2 fruit fly cellular contexts compared by ENCODE assay signal in genomic region chr3R:8957739-8958138, dm6.
TF ChIP-seq lines count a peak whose summit lies in the region.

No protein-coding gene starts in this region.

TF ChIP-seq in whole organism, embryonic, 481 proteins besides CTCF, POLR2A, EP300 and RAD21 (continued from another document):
- TF ChIP-seq CG6683 (GFP tag; optimal IDR thresholded peaks at IDR 0.05; lab: Kevin White, UChicago): no peak

TF ChIP-seq in whole organism, prepupa, 60 proteins besides CTCF, POLR2A, EP300 and RAD21 (continued from another document):
- TF ChIP-seq CG6854 (GFP tag; optimal IDR thresholded peaks at IDR 0.05; lab: Kevin White, UChicago): no peak
- TF ChIP-seq cyc (GFP tag; optimal IDR thresholded peaks at IDR 0.05; lab: Kevin White, UChicago): peak; percentile 38
- peak; percentile 34 for TF ChIP-seq Met (GFP tag; optimal IDR thresholded peaks at IDR 0.05; lab: Kevin White, UChicago)
- no peak for TF ChIP-seq achi (GFP tag; optimal IDR thresholded peaks at IDR 0.05; lab: Kevin White, UChicago)
- TF ChIP-seq pdm3 (GFP tag; optimal IDR thresholded peaks at IDR 0.05; lab: Kevin White, UChicago): peak; percentile 30
- TF ChIP-seq CG11902 (GFP tag; optimal IDR thresholded peaks at IDR 0.05; lab: Kevin White, UChicago): no peak
- TF ChIP-seq fd59A (GFP tag; optimal IDR thresholded peaks at IDR 0.05; lab: Kevin White, UChicago): no peak
- peak; percentile 28 for TF ChIP-seq esn (GFP tag; optimal IDR thresholded peaks at IDR 0.05; lab: Kevin White, UChicago)
- TF ChIP-seq dsx (GFP tag; optimal IDR thresholded peaks at IDR 0.05; lab: Kevin White, UChicago; ENCODE audit: poor library complexity, severe bottlenecking): peak; percentile 75
- TF ChIP-seq svp (GFP tag; lab: Kevin White, UChicago): peak; percentile 83
- TF ChIP-seq fd85E (GFP tag; optimal IDR thresholded peaks at IDR 0.05; lab: Kevin White, UChicago): no peak
- TF ChIP-seq dac (GFP tag; optimal IDR thresholded peaks at IDR 0.05; lab: Kevin White, UChicago): no peak
- TF ChIP-seq CG8119 (GFP tag; IDR thresholded peaks at IDR 0.05; lab: Robert Waterston, UW): no peak
- TF ChIP-seq spab (GFP tag; optimal IDR thresholded peaks at IDR 0.05; lab: Kevin White, UChicago): no peak
- TF ChIP-seq CG11294 (GFP tag; IDR thresholded peaks at IDR 0.05; lab: Robert Waterston, UW): no peak
- no peak for TF ChIP-seq net (GFP tag; optimal IDR thresholded peaks at IDR 0.05; lab: Kevin White, UChicago)
- no peak; the same call in 2 of the 3 replicates for TF ChIP-seq eg (GFP tag; IDR thresholded peaks at IDR 0.05; lab: Robert Waterston, UW)
- no peak for TF ChIP-seq CG6792 (GFP tag; optimal IDR thresholded peaks at IDR 0.05; lab: Kevin White, UChicago)
- TF ChIP-seq CG11762 (GFP tag; optimal IDR thresholded peaks at IDR 0.05; lab: Kevin White, UChicago; ENCODE audit: insufficient read depth): no peak
- TF ChIP-seq CG8319 (GFP tag; optimal IDR thresholded peaks at IDR 0.05; lab: Kevin White, UChicago): no peak
- TF ChIP-seq Hr38 (GFP tag; optimal IDR thresholded peaks at IDR 0.05; lab: Kevin White, UChicago): no peak
- TF ChIP-seq CG3919 (GFP tag; optimal IDR thresholded peaks at IDR 0.05; lab: Kevin White, UChicago): peak; percentile 3
- TF ChIP-seq CG7368 (GFP tag; optimal IDR thresholded peaks at IDR 0.05; lab: Kevin White, UChicago): no peak
- TF ChIP-seq CG16779 (tag; optimal IDR thresholded peaks at IDR 0.05; lab: Kevin White, UChicago): no peak
- TF ChIP-seq fkh (GFP tag; optimal IDR thresholded peaks at IDR 0.05; lab: Kevin White, UChicago): no peak
- TF ChIP-seq CG10669 (GFP tag; optimal IDR thresholded peaks at IDR 0.05; lab: Kevin White, UChicago): peak; percentile 9
- no peak for TF ChIP-seq CG6163 (GFP tag; IDR thresholded peaks at IDR 0.05; lab: Robert Waterston, UW)
- no peak for TF ChIP-seq CG34406 (GFP tag; optimal IDR thresholded peaks at IDR 0.05; lab: Kevin White, UChicago)
- TF ChIP-seq Lpt (GFP tag; optimal IDR thresholded peaks at IDR 0.05; lab: Kevin White, UChicago): no peak
- TF ChIP-seq CG8632 (GFP tag; optimal IDR thresholded peaks at IDR 0.05; lab: Kevin White, UChicago): no peak
- peak; percentile 0 for TF ChIP-seq CG32006 (GFP tag; optimal IDR thresholded peaks at IDR 0.05; lab: Kevin White, UChicago)
- peak; percentile 1 for TF ChIP-seq CG6808 (GFP tag; optimal IDR thresholded peaks at IDR 0.05; lab: Kevin White, UChicago)
- no peak for TF ChIP-seq Eip93F (GFP tag; optimal IDR thresholded peaks at IDR 0.05; lab: Kevin White, UChicago)
- TF ChIP-seq CG1621 (tag; optimal IDR thresholded peaks at IDR 0.05; lab: Kevin White, UChicago): no peak
- TF ChIP-seq CG15336 (GFP tag; IDR thresholded peaks at IDR 0.05; lab: Robert Waterston, UW): 0 out of 2 replicates have a peak, but pooled peaks have one; percentile 6
